Fruit fly (Drosophila melanogaster) whole organism, embryonic: ENCODE measurements around the gene Mtl.

Experiments used
- Asciz ChIP-seq: fragments of 200-800 bp; sonication (Bioruptor generic); optimal IDR thresholded peaks from 2 replicates; lab custom pipeline; 2017; ENCODE audit warnings: missing biosample characterization, mild to moderate bottlenecking, missing genetic modification characterization, missing genetic modification reagents
- Atf6 ChIP-seq: fragments of 200-800 bp; sonication (Bioruptor generic); IDR thresholded peaks from 2 replicates; pipeline ENCODE4 v1.3.6; 2022; ENCODE audit warnings: missing biosample characterization, missing genetic modification characterization
- Awh ChIP-seq: fragments of 200-800 bp; sonication (Bioruptor generic); IDR thresholded peaks from 2 replicates; pipeline ENCODE4, ENCODE4 v1.3.6; 2022; ENCODE audit warnings: missing biosample characterization, missing genetic modification characterization
- B-H2 ChIP-seq: fragments of 200-800 bp; sonication (Bioruptor generic); optimal IDR thresholded peaks from 2 replicates; lab custom pipeline; 2018; ENCODE audit warnings: missing biosample characterization, mild to moderate bottlenecking, missing genetic modification characterization
- CG10147 ChIP-seq: fragments of 200-800 bp; sonication (Bioruptor generic); optimal IDR thresholded peaks from 2 replicates; lab custom pipeline; 2019; ENCODE audit warnings: missing biosample characterization, mild to moderate bottlenecking, missing genetic modification characterization, moderate library complexity
- CG10274 ChIP-seq: fragments of 200-800 bp; sonication (Bioruptor generic); optimal IDR thresholded peaks from 3 replicates; lab custom pipeline; 2017; ENCODE audit warnings: missing biosample characterization, mild to moderate bottlenecking, missing genetic modification characterization
- CG11696 ChIP-seq: fragments of 200-800 bp; sonication (Bioruptor generic); IDR thresholded peaks from 2 replicates; pipeline ENCODE4 v1.3.6; 2022; ENCODE audit warnings: missing biosample characterization, missing genetic modification characterization
- CG12155 ChIP-seq: fragments of 200-800 bp; sonication (Bioruptor generic); optimal IDR thresholded peaks from 3 replicates; lab custom pipeline; 2016; ENCODE audit warnings: missing biosample characterization, missing genetic modification characterization
- CG12659 ChIP-seq: fragments of 200-800 bp; sonication (Bioruptor generic); optimal IDR thresholded peaks from 3 replicates; lab custom pipeline; 2017; ENCODE audit warnings: mild to moderate bottlenecking, missing biosample characterization, missing genetic modification reagents, missing genetic modification characterization
- CG15601 ChIP-seq: fragments of 200-800 bp; sonication (Bioruptor generic); optimal IDR thresholded peaks from 3 replicates; lab custom pipeline; 2019; ENCODE audit warnings: missing biosample characterization, mild to moderate bottlenecking, missing genetic modification characterization, moderate library complexity
- CG1647 ChIP-seq: fragments of 200-800 bp; sonication (Bioruptor generic); optimal IDR thresholded peaks from 3 replicates; lab custom pipeline; 2016; ENCODE audit warnings: missing biosample characterization, missing genetic modification characterization
- CG17385 ChIP-seq: fragments of 200-800 bp; sonication (Bioruptor generic); optimal IDR thresholded peaks from 3 replicates; lab custom pipeline; 2018; ENCODE audit warnings: missing biosample characterization, mild to moderate bottlenecking, missing genetic modification characterization
- CG18599 ChIP-seq: fragments of 200-800 bp; sonication (Bioruptor generic); optimal IDR thresholded peaks from 3 replicates; lab custom pipeline; 2017; ENCODE audit warnings: missing biosample characterization, missing genetic modification characterization, mild to moderate bottlenecking, moderate library complexity, missing genetic modification reagents
- CG2120 ChIP-seq: fragments of 200-800 bp; sonication (Bioruptor generic); optimal IDR thresholded peaks from 3 replicates; lab custom pipeline; 2016; ENCODE audit warnings: missing biosample characterization, missing genetic modification characterization
- CG31224 ChIP-seq: fragments of 200-800 bp; sonication (Bioruptor generic); IDR thresholded peaks from 2 replicates; pipeline ENCODE4 v1.3.6; 2022; ENCODE audit warnings: missing biosample characterization, missing genetic modification characterization
- CG33213 ChIP-seq: fragments of 200-800 bp; sonication (Bioruptor generic); optimal IDR thresholded peaks from 3 replicates; lab custom pipeline; 2016; ENCODE audit warnings: missing biosample characterization, missing genetic modification characterization
- CG33557 ChIP-seq: fragments of 200-800 bp; sonication (Bioruptor generic); optimal IDR thresholded peaks from 2 replicates; lab custom pipeline; 2019; ENCODE audit warnings: missing biosample characterization, mild to moderate bottlenecking, missing genetic modification characterization, moderate library complexity
- CG42726 ChIP-seq: fragments of 200-800 bp; sonication (Bioruptor generic); IDR thresholded peaks from 2 replicates; pipeline ENCODE4 v1.3.6; 2022; ENCODE audit warnings: missing biosample characterization, missing genetic modification characterization; ENCODE audit not compliant: partially characterized antibody
- CG5953 ChIP-seq: fragments of 200-800 bp; sonication (Bioruptor generic); IDR thresholded peaks from 2 replicates; pipeline ENCODE4 v1.3.6; 2022; ENCODE audit warnings: missing biosample characterization, missing genetic modification characterization
- CG6689 ChIP-seq: fragments of 200-800 bp; sonication (Bioruptor generic); IDR thresholded peaks from 2 replicates; pipeline ENCODE4 v1.3.6; 2022; ENCODE audit warnings: missing biosample characterization, missing genetic modification characterization
- CG7271 ChIP-seq: fragments of 200-800 bp; sonication (Bioruptor generic); optimal IDR thresholded peaks from 2 replicates; lab custom pipeline; 2018; ENCODE audit warnings: missing biosample characterization, mild to moderate bottlenecking, missing genetic modification characterization, moderate library complexity
- CG9876 ChIP-seq: fragments of 200-800 bp; sonication (Bioruptor generic); optimal IDR thresholded peaks from 2 replicates; lab custom pipeline; 2016; ENCODE audit warnings: missing biosample characterization, missing genetic modification characterization
- Chrac-16 ChIP-seq: fragments of 200-800 bp; sonication (Bioruptor generic); optimal IDR thresholded peaks from 3 replicates; lab custom pipeline; 2016; ENCODE audit warnings: missing biosample characterization, missing genetic modification characterization
- Dfd ChIP-seq, 2 experiments: fragments of >200 bp; optimal IDR thresholded peaks; 2 replicates each; lab custom pipeline; 2017; ENCODE audit warnings: missing biosample characterization in 2 of 2, missing genetic modification characterization in 2 of 2
- Dip2 ChIP-seq: fragments of 200-800 bp; sonication (Bioruptor generic); IDR thresholded peaks from 2 replicates; pipeline ENCODE4 v1.3.6; 2022; ENCODE audit warnings: missing biosample characterization, missing genetic modification characterization
- Gsc ChIP-seq: fragments of 200-800 bp; sonication (Bioruptor generic); IDR thresholded peaks from 2 replicates; pipeline ENCODE4 v1.3.6; 2022; ENCODE audit warnings: missing biosample characterization, missing genetic modification characterization
- H15 ChIP-seq: fragments of 200-800 bp; sonication (Bioruptor generic); IDR thresholded peaks from 3 replicates; pipeline ENCODE4 v1.3.6; 2022; ENCODE audit warnings: missing biosample characterization, missing genetic modification characterization
- HLH4C ChIP-seq: fragments of 200-800 bp; sonication (Bioruptor generic); IDR thresholded peaks from 3 replicates; pipeline ENCODE4 v1.3.6; 2022; ENCODE audit warnings: missing biosample characterization, missing genetic modification characterization; ENCODE audit not compliant: partially characterized antibody
- MBD-R2 ChIP-seq: fragments of 200-800 bp; sonication (Bioruptor generic); IDR thresholded peaks from 2 replicates; pipeline ENCODE4 v1.3.6; 2022; ENCODE audit warnings: missing biosample characterization, missing genetic modification characterization
- Mad ChIP-seq: fragments of 200-800 bp; sonication (Bioruptor generic); optimal IDR thresholded peaks from 2 replicates; lab custom pipeline; 2016; ENCODE audit warnings: missing biosample characterization, missing genetic modification characterization
- Sox102F ChIP-seq: fragments of 200-800 bp; sonication (Bioruptor generic); optimal IDR thresholded peaks from 2 replicates; lab custom pipeline; 2018; ENCODE audit warnings: missing biosample characterization, mild to moderate bottlenecking, missing genetic modification characterization, moderate library complexity
- Spps ChIP-seq: fragments of 200-800 bp; sonication (Bioruptor generic); optimal IDR thresholded peaks from 2 replicates; lab custom pipeline; 2018; ENCODE audit warnings: missing biosample characterization, mild to moderate bottlenecking, missing genetic modification characterization
- al ChIP-seq: fragments of 200-800 bp; sonication (Bioruptor generic); IDR thresholded peaks from 2 replicates; pipeline ENCODE4 v1.3.6; 2022; ENCODE audit warnings: missing biosample characterization, missing genetic modification characterization
- cg ChIP-seq: fragments of 200-800 bp; sonication (Bioruptor generic); optimal IDR thresholded peaks from 3 replicates; lab custom pipeline; 2019; ENCODE audit warnings: missing biosample characterization, mild to moderate bottlenecking, missing genetic modification characterization, moderate library complexity
- da ChIP-seq: fragments of 200-800 bp; sonication (Bioruptor generic); optimal IDR thresholded peaks from 2 replicates; lab custom pipeline; 2016; ENCODE audit warnings: missing biosample characterization, missing genetic modification characterization
- dimm ChIP-seq: fragments of 200-800 bp; sonication (Bioruptor generic); IDR thresholded peaks from 2 replicates; pipeline ENCODE4 v1.3.6; 2022; ENCODE audit warnings: missing biosample characterization, missing genetic modification characterization
- emc ChIP-seq: fragments of 200-800 bp; sonication (Bioruptor generic); optimal IDR thresholded peaks from 2 replicates; lab custom pipeline; 2016; ENCODE audit warnings: missing biosample characterization, missing genetic modification characterization
- fd3F ChIP-seq: fragments of 200-800 bp; sonication (Bioruptor generic); optimal IDR thresholded peaks from 2 replicates; lab custom pipeline; 2018; ENCODE audit warnings: missing biosample characterization, mild to moderate bottlenecking, missing genetic modification characterization, moderate library complexity
- hbn ChIP-seq: fragments of 200-800 bp; sonication (Bioruptor generic); IDR thresholded peaks from 2 replicates; pipeline ENCODE4 v1.3.6; 2022; ENCODE audit warnings: missing biosample characterization, missing genetic modification characterization; ENCODE audit not compliant: partially characterized antibody
- jigr1 ChIP-seq: fragments of 200-800 bp; sonication (Bioruptor generic); IDR thresholded peaks from 3 replicates; pipeline ENCODE4 v1.3.6; 2022; ENCODE audit warnings: missing biosample characterization, missing genetic modification characterization
- kay ChIP-seq: fragments of 200-800 bp; sonication (Bioruptor generic); optimal IDR thresholded peaks from 2 replicates; lab custom pipeline; 2016; ENCODE audit warnings: missing biosample characterization, missing genetic modification characterization
- pita ChIP-seq: fragments of 200-800 bp; sonication (Bioruptor generic); optimal IDR thresholded peaks from 2 replicates; lab custom pipeline; 2017; ENCODE audit warnings: missing biosample characterization, mild to moderate bottlenecking, missing genetic modification characterization
- rib ChIP-seq: fragments of 200-800 bp; sonication (Bioruptor generic); IDR thresholded peaks from 2 replicates; pipeline ENCODE4 v1.3.6; 2022; ENCODE audit warnings: missing biosample characterization, missing genetic modification characterization
- ro ChIP-seq: fragments of 200-800 bp; sonication (Bioruptor generic); IDR thresholded peaks from 2 replicates; pipeline ENCODE4 v1.3.6; 2022; ENCODE audit warnings: missing biosample characterization, missing genetic modification characterization
- row ChIP-seq: fragments of 200-800 bp; sonication (Bioruptor generic); IDR thresholded peaks from 3 replicates; pipeline ENCODE4 v1.3.6; 2022; ENCODE audit warnings: missing biosample characterization, missing genetic modification characterization
- seq ChIP-seq: fragments of 200-800 bp; sonication (Bioruptor generic); IDR thresholded peaks from 2 replicates; pipeline ENCODE4 v1.3.6; 2022; ENCODE audit warnings: missing biosample characterization, missing genetic modification characterization
- so ChIP-seq: fragments of 200-800 bp; sonication (Bioruptor generic); IDR thresholded peaks from 3 replicates; pipeline ENCODE4 v1.3.6; 2022; ENCODE audit warnings: missing biosample characterization, missing genetic modification characterization
- tgo ChIP-seq: fragments of 200-800 bp; sonication (Bioruptor generic); IDR thresholded peaks from 3 replicates; pipeline ENCODE4 v1.3.6; 2022; ENCODE audit warnings: missing biosample characterization, missing genetic modification characterization
- vvl ChIP-seq: fragments of 200-800 bp; sonication (Bioruptor generic); IDR thresholded peaks from 2 replicates; pipeline ENCODE4 v1.3.6; 2022; ENCODE audit warnings: missing biosample characterization, missing genetic modification characterization
- wek ChIP-seq: fragments of 200-800 bp; sonication (Bioruptor generic); optimal IDR thresholded peaks from 3 replicates; lab custom pipeline; 2018; ENCODE audit warnings: missing biosample characterization, mild to moderate bottlenecking, missing genetic modification characterization, moderate library complexity
- wor ChIP-seq: fragments of 200-800 bp; sonication (Bioruptor generic); IDR thresholded peaks from 2 replicates; pipeline ENCODE4 v1.3.6; 2022; ENCODE audit warnings: missing biosample characterization, missing genetic modification characterization

The Mtl gene

DNA sequence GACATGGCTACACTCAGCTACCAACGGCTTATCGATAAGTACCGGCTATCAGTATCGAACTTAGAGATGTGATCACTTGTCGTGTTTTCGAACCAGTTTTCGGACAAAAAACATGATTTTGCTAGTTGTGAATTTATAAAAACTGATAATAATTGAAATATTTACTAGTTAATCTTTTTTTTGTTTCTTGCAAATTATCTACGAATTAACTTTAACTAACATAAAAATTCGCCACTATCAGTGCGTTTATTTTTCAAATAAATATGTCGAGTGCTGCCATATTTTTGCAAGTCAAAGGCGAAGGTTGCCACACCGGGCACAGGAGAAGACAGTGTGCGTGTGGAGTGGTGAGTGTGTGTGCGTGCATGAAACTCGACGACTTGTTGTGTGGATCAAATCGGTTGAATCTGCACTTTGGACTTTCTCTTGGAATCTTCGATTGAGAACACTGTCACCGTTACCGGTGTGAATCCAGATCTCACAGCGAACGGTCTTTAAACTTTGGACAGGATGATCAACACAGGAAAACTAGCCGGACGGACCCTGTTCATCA is 41.0 kb downstream of the Mtl start, which contains the start of gene Hsdl2 (continued):
- TF ChIP-seq CG15601 (tag; lab: Kevin White, UChicago), result no peak
- peak; percentile 38 for TF ChIP-seq CG33213 (GFP tag; lab: Kevin White, UChicago)
- TF ChIP-seq CG2120 (GFP tag; lab: Kevin White, UChicago), result peak; percentile 76
- peak; percentile 67 for TF ChIP-seq Mad
- TF ChIP-seq emc, result no peak
- TF ChIP-seq B-H2 (GFP tag; lab: Kevin White, UChicago), result no peak
- no peak for TF ChIP-seq Dip2 (GFP tag; lab: Robert Waterston, UW)
- no peak for TF ChIP-seq rib (GFP tag; lab: Robert Waterston, UW)
- TF ChIP-seq H15 (GFP tag; lab: Robert Waterston, UW), result peak; percentile 69; the same call in 2 of the 3 replicates
- TF ChIP-seq CG10147 (GFP tag; lab: Kevin White, UChicago), result no peak
- peak; percentile 85 for TF ChIP-seq HLH4C (GFP tag; lab: Robert Waterston, UW)
- no peak for TF ChIP-seq CG9876 (GFP tag; lab: Kevin White, UChicago)
- no peak for TF ChIP-seq Gsc (GFP tag; lab: Robert Waterston, UW)
- TF ChIP-seq Dfd (GFP tag; optimal IDR thresholded peaks at IDR 0.05; lab: Kevin White, UChicago), result no peak
- TF ChIP-seq Awh (GFP tag; lab: Robert Waterston, UW), result no peak
- peak; percentile 42 for TF ChIP-seq CG6689 (GFP tag; lab: Robert Waterston, UW)
- no peak for TF ChIP-seq CG33557
- TF ChIP-seq seq, result no peak
- TF ChIP-seq CG18599 (GFP tag; lab: Kevin White, UChicago), result no peak
- peak; percentile 53 for TF ChIP-seq pita (GFP tag; lab: Kevin White, UChicago)
- peak; percentile 48; the same call in 2 of the 3 replicates for TF ChIP-seq tgo (GFP tag; lab: Robert Waterston, UW)
- no peak for TF ChIP-seq CG1647
- TF ChIP-seq wor (GFP tag; lab: Robert Waterston, UW), result no peak
- TF ChIP-seq CG12659 (GFP tag; lab: Kevin White, UChicago), result peak; percentile 67
- TF ChIP-seq MBD-R2 (GFP tag; lab: Robert Waterston, UW), result peak; percentile 61
- TF ChIP-seq so (GFP tag; lab: Robert Waterston, UW), result no peak
- TF ChIP-seq cg (GFP tag; lab: Kevin White, UChicago), result peak; percentile 96
- TF ChIP-seq kay (GFP tag; lab: Kevin White, UChicago), result no peak
- TF ChIP-seq CG31224 (GFP tag; lab: Robert Waterston, UW), result 0 out of 2 replicates have a peak, but pooled peaks have one; percentile 31
- TF ChIP-seq CG11696, result no peak
- no peak for TF ChIP-seq fd3F (GFP tag; lab: Kevin White, UChicago)
- TF ChIP-seq CG42726 (GFP tag; lab: Robert Waterston, UW), result no peak
- TF ChIP-seq CG5953 (GFP tag; lab: Robert Waterston, UW), result no peak
- no peak for TF ChIP-seq Asciz (GFP tag; lab: Kevin White, UChicago)
- no peak for TF ChIP-seq Sox102F
- no peak for TF ChIP-seq jigr1 (GFP tag; lab: Robert Waterston, UW)
- TF ChIP-seq CG12155, result no peak
- TF ChIP-seq vvl, result 0 out of 2 replicates have a peak, but pooled peaks have one; percentile 42
- TF ChIP-seq al (GFP tag; lab: Robert Waterston, UW), result peak; percentile 9; the same call in 1 of the 2 replicates
- TF ChIP-seq hbn (GFP tag; lab: Robert Waterston, UW), result peak; percentile 56; the same call in 1 of the 2 replicates
- no peak for TF ChIP-seq da (GFP tag; lab: Kevin White, UChicago)
- no peak for TF ChIP-seq CG10274 (GFP tag; lab: Kevin White, UChicago)
- TF ChIP-seq row (GFP tag; lab: Robert Waterston, UW), result peak; percentile 75
- no peak for TF ChIP-seq dimm (GFP tag; lab: Robert Waterston, UW)
- no peak for TF ChIP-seq wek (GFP tag; lab: Kevin White, UChicago)
- TF ChIP-seq Spps (tag; lab: Kevin White, UChicago), result no peak
- TF ChIP-seq ro (GFP tag; lab: Robert Waterston, UW), result no peak
- peak; percentile 45 for TF ChIP-seq Chrac-16 (GFP tag; lab: Kevin White, UChicago)
- no peak for TF ChIP-seq Atf6 (GFP tag; lab: Robert Waterston, UW)
- no peak for TF ChIP-seq CG17385 (GFP tag; lab: Kevin White, UChicago)
- no peak for TF ChIP-seq CG7271
